Worm (Caenorhabditis elegans) whole organism, L4 larva: ENCODE data around the gene Y51H4A.23.
"Not testable (repeated sequence)": the region's sequence is repeated elsewhere in the genome, so short reads cannot be mapped to it uniquely, and the experiment has no call there.

Experiments
- fkh-10 ChIP-seq: fragments of 150-350 bp; optimal IDR thresholded peaks from 2 replicates; lab custom pipeline; 2014; ENCODE audit warnings: missing biosample characterization, missing genetic modification reagents, missing genetic modification characterization
- fos-1 ChIP-seq: fragments of 150-350 bp; optimal IDR thresholded peaks from 2 replicates; lab custom pipeline; 2014; ENCODE audit warnings: missing biosample characterization, missing genetic modification characterization
- mdl-1 ChIP-seq, 2 experiments: fragments of 150-350 bp in 1 of 2; sonication (generic microtip) in 1 of 2; optimal IDR thresholded peaks; 2 replicates each; lab custom pipeline; 2014 to 2017; ENCODE audit warnings: missing biosample characterization in 2 of 2, missing genetic modification characterization in 2 of 2
- mxl-2 ChIP-seq: fragments of 200-800 bp; sonication (Bioruptor generic); conservative IDR thresholded peaks from 2 replicates; pipeline ENCODE4 v1.3.6; 2022; ENCODE audit warnings: missing genetic modification reagents, missing genetic modification characterization, missing compliant biosample characterization
- pqm-1 ChIP-seq: sonication (generic microtip); optimal IDR thresholded peaks from 2 replicates; lab custom pipeline; 2017; ENCODE audit warnings: missing biosample characterization, missing genetic modification characterization
- zfp-2 ChIP-seq: sonication (generic microtip); optimal IDR thresholded peaks from 2 replicates; lab custom pipeline; 2016; ENCODE audit warnings: mild to moderate bottlenecking, missing genetic modification characterization, missing compliant biosample characterization

- TF ChIP-seq pqm-1 (tag; lab: Kevin White, UChicago); mdl-1 (tag; optimal IDR thresholded peaks at IDR 0.05; lab: Kevin White, UChicago); fos-1 (tag; lab: Kevin White, UChicago); zfp-2 (tag; lab: Kevin White, UChicago); fkh-10 (GFP tag; lab: Kevin White, UChicago): not testable (repeated sequence)
- peak; percentile 70; the same call in 1 of the 2 replicates for TF ChIP-seq mxl-2 (GFP tag; lab: Robert Waterston, UW)
Measured at ce11 chrIV:16731253-16731652, 8.5 kb downstream of the Y51H4A.23 start.
